Worm (Caenorhabditis elegans) whole organism, late embryonic: ENCODE data around the gene F35C5.12.

Experiments used
- ceh-14 ChIP-seq: sonication (generic microtip); optimal IDR thresholded peaks from 2 replicates; lab custom pipeline; 2016; ENCODE audit warnings: missing genotype, missing genetic modification characterization, missing compliant biosample characterization
- ceh-18 ChIP-seq: sonication (generic microtip); optimal IDR thresholded peaks from 2 replicates; lab custom pipeline; 2016; ENCODE audit warnings: missing genetic modification characterization, missing compliant biosample characterization
- ceh-19 ChIP-seq: fragments of 200-800 bp; sonication (Bioruptor generic); optimal IDR thresholded peaks from 2 replicates; lab custom pipeline; 2018; ENCODE audit warnings: mild to moderate bottlenecking, missing genetic modification characterization, missing compliant biosample characterization
- ceh-34 ChIP-seq: sonication (generic microtip); optimal IDR thresholded peaks from 2 replicates; lab custom pipeline; 2016; ENCODE audit warnings: mild to moderate bottlenecking, missing genetic modification characterization, missing compliant biosample characterization
- elt-2 ChIP-seq: sonication (generic microtip); optimal IDR thresholded peaks from 2 replicates; lab custom pipeline; 2016; ENCODE audit warnings: missing genetic modification reagents, missing genetic modification characterization, missing compliant biosample characterization
- eyg-1 ChIP-seq: sonication (generic microtip); optimal IDR thresholded peaks from 2 replicates; lab custom pipeline; 2016; ENCODE audit warnings: missing genotype, missing genetic modification characterization, missing compliant biosample characterization
- fax-1 ChIP-seq: sonication (generic microtip); optimal IDR thresholded peaks from 2 replicates; lab custom pipeline; 2016; ENCODE audit warnings: missing genotype, missing genetic modification characterization, missing compliant biosample characterization
- fkh-10 ChIP-seq: fragments of 150-350 bp; optimal IDR thresholded peaks from 2 replicates; lab custom pipeline; 2014; ENCODE audit warnings: missing biosample characterization, missing genetic modification reagents, missing genetic modification characterization
- hlh-15 ChIP-seq: sonication (generic microtip); optimal IDR thresholded peaks from 2 replicates; lab custom pipeline; 2016; ENCODE audit warnings: missing genetic modification characterization, missing compliant biosample characterization
- hlh-30 ChIP-seq: sonication (generic microtip); optimal IDR thresholded peaks from 2 replicates; lab custom pipeline; 2017; ENCODE audit warnings: antibody characterized with exemption, missing genetic modification characterization, missing compliant biosample characterization; ENCODE audit not compliant: insufficient read depth
- hlh-6 ChIP-seq: sonication (generic microtip); optimal IDR thresholded peaks from 2 replicates; lab custom pipeline; 2016; ENCODE audit warnings: missing genotype, missing genetic modification characterization, missing compliant biosample characterization
- lim-6 ChIP-seq: sonication (generic microtip); optimal IDR thresholded peaks from 2 replicates; lab custom pipeline; 2016; ENCODE audit warnings: missing genetic modification characterization, missing compliant biosample characterization
- nfya-1 ChIP-seq: sonication (generic microtip); optimal IDR thresholded peaks from 2 replicates; lab custom pipeline; 2017; ENCODE audit warnings: missing genetic modification characterization, mild to moderate bottlenecking, missing compliant biosample characterization, antibody characterized with exemption, moderate library complexity
- pag-3 ChIP-seq: sonication (generic microtip); optimal IDR thresholded peaks from 2 replicates; lab custom pipeline; 2016; ENCODE audit warnings: missing compliant biosample characterization, missing genetic modification characterization, borderline replicate concordance
- pqm-1 ChIP-seq: sonication (generic microtip); optimal IDR thresholded peaks from 2 replicates; lab custom pipeline; 2016; ENCODE audit warnings: missing genetic modification characterization, missing compliant biosample characterization
- unc-3 ChIP-seq, 2 experiments: fragments of 200-800 bp in 1 of 2; sonication (Bioruptor generic) in 1 of 2; sonication (generic microtip) in 1 of 2; conservative IDR thresholded peaks in 1 of 2; optimal IDR thresholded peaks in 1 of 2; 2 replicates each; pipeline versions ENCODE4 v1.3.6 to Lab custom; 2016 to 2022; ENCODE audit warnings: missing compliant biosample characterization in 2 of 2, missing genetic modification characterization in 2 of 2, missing genetic modification reagents in 1 of 2
- unc-42 ChIP-seq: sonication (generic microtip); optimal IDR thresholded peaks from 2 replicates; lab custom pipeline; 2016; ENCODE audit warnings: missing genotype, missing genetic modification characterization, missing compliant biosample characterization
- unc-55 ChIP-seq: sonication (generic microtip); optimal IDR thresholded peaks from 2 replicates; lab custom pipeline; 2017; ENCODE audit warnings: missing biosample characterization, missing genetic modification reagents, missing genetic modification characterization

F35C5.12 gene

ce11 chrII:12878697-12879096 is 35.7 kb downstream of the F35C5.12 start:
- peak; percentile 36 for TF ChIP-seq elt-2 (tag; lab: Kevin White, UChicago)
- no peak for TF ChIP-seq unc-3 (GFP tag; conservative IDR thresholded peaks at IDR 0.05; lab: Robert Waterston, UW)
- TF ChIP-seq unc-3 (tag; optimal IDR thresholded peaks at IDR 0.05; lab: Kevin White, UChicago): no peak
- peak; percentile 37 for TF ChIP-seq ceh-18
- peak; percentile 21 for TF ChIP-seq hlh-30

ce11 chrII:12878071-12878668 is 36.2 kb downstream of the F35C5.12 start, which contains the start of gene gsy-1:
Gene gsy-1, minus strand, starts transcription at chrII:12878121.
- TF ChIP-seq nfya-1 (tag; lab: Kevin White, UChicago) (peak; percentile 67), ceh-19 (GFP tag; lab: Kevin White, UChicago) (no peak)

ce11 chrII:12866079-12866478 is 48.3 kb downstream of the F35C5.12 start:
- TF ChIP-seq unc-42 (tag; lab: Kevin White, UChicago) (no peak), hlh-6 (tag; lab: Kevin White, UChicago) (no peak), pqm-1 (tag; lab: Kevin White, UChicago) (no peak), fax-1 (tag; lab: Kevin White, UChicago) (no peak), eyg-1 (tag; lab: Kevin White, UChicago) (no peak), ceh-14 (tag; lab: Kevin White, UChicago) (no peak), ceh-34 (tag; lab: Kevin White, UChicago) (no peak)

ce11 chrII:12865604-12866003 is 48.8 kb downstream of the F35C5.12 start, which contains the start of gene snf-5:
Gene snf-5, minus strand, starts transcription at chrII:12865785.
- TF ChIP-seq eyg-1 (tag; lab: Kevin White, UChicago): no peak
- no peak for TF ChIP-seq unc-55
- TF ChIP-seq hlh-15 (tag; lab: Kevin White, UChicago): no peak
- no peak for TF ChIP-seq pag-3 (tag; lab: Kevin White, UChicago)
- TF ChIP-seq fkh-10 (GFP tag; lab: Kevin White, UChicago): no peak
- no peak for TF ChIP-seq lim-6 (tag; lab: Kevin White, UChicago)
- TF ChIP-seq unc-3 (GFP tag; conservative IDR thresholded peaks at IDR 0.05; lab: Robert Waterston, UW): no peak
- TF ChIP-seq unc-3 (tag; optimal IDR thresholded peaks at IDR 0.05; lab: Kevin White, UChicago): no peak
- TF ChIP-seq pqm-1 (tag; lab: Kevin White, UChicago): no peak
- TF ChIP-seq ceh-34 (tag; lab: Kevin White, UChicago): no peak
- TF ChIP-seq, all 69 proteins: peak for 0
